Fruit fly (Drosophila melanogaster) whole organism, embryonic: ENCODE measurements around the gene CG44090.

Experiments used
- Asciz ChIP-seq: fragments of 200-800 bp; sonication (Bioruptor generic); optimal IDR thresholded peaks from 2 replicates; lab custom pipeline; 2017; ENCODE audit warnings: missing biosample characterization, mild to moderate bottlenecking, missing genetic modification characterization, missing genetic modification reagents
- Blimp-1 ChIP-seq: fragments of 200-800 bp; sonication (Bioruptor generic); optimal IDR thresholded peaks from 3 replicates; lab custom pipeline; 2018; ENCODE audit warnings: missing biosample characterization, missing genetic modification characterization, mild to moderate bottlenecking, moderate library complexity, missing genetic modification reagents
- CG10654 ChIP-seq: fragments of 200-800 bp; sonication (Bioruptor generic); optimal IDR thresholded peaks from 2 replicates; lab custom pipeline; 2016; ENCODE audit warnings: missing biosample characterization, missing genetic modification characterization
- CG12071 ChIP-seq: fragments of 200-800 bp; sonication (Bioruptor generic); optimal IDR thresholded peaks from 3 replicates; lab custom pipeline; 2018; ENCODE audit warnings: missing biosample characterization, mild to moderate bottlenecking, missing genetic modification characterization
- CG1233 ChIP-seq: fragments of 200-800 bp; sonication (Bioruptor generic); optimal IDR thresholded peaks from 4 replicates; lab custom pipeline; 2018; ENCODE audit warnings: missing biosample characterization, mild to moderate bottlenecking, missing genetic modification characterization
- CG14441 ChIP-seq: fragments of 200-800 bp; sonication (Bioruptor generic); IDR thresholded peaks from 2 replicates; pipeline ENCODE4 v1.3.6; 2022; ENCODE audit warnings: missing biosample characterization, missing genetic modification characterization
- CG14710 ChIP-seq: fragments of 200-800 bp; sonication (Bioruptor generic); optimal IDR thresholded peaks from 3 replicates; lab custom pipeline; 2019; ENCODE audit warnings: missing biosample characterization, mild to moderate bottlenecking, missing genetic modification characterization, moderate library complexity
- CG15696 ChIP-seq: fragments of 200-800 bp; sonication (Bioruptor generic); optimal IDR thresholded peaks from 2 replicates; lab custom pipeline; 2019; ENCODE audit warnings: missing biosample characterization, mild to moderate bottlenecking, missing genetic modification characterization, moderate library complexity
- CG1603 ChIP-seq: fragments of 200-800 bp; sonication (Bioruptor generic); optimal IDR thresholded peaks from 2 replicates; lab custom pipeline; 2019; ENCODE audit warnings: missing biosample characterization, mild to moderate bottlenecking, missing genetic modification characterization, moderate library complexity
- CG1792 ChIP-seq: fragments of 200-800 bp; sonication (Bioruptor generic); optimal IDR thresholded peaks from 2 replicates; lab custom pipeline; 2016; ENCODE audit warnings: missing biosample characterization, missing genetic modification characterization
- CG18599 ChIP-seq: fragments of 200-800 bp; sonication (Bioruptor generic); optimal IDR thresholded peaks from 3 replicates; lab custom pipeline; 2017; ENCODE audit warnings: missing biosample characterization, missing genetic modification characterization, mild to moderate bottlenecking, moderate library complexity, missing genetic modification reagents
- CG18764 ChIP-seq: fragments of 200-800 bp; sonication (Bioruptor generic); optimal IDR thresholded peaks from 3 replicates; lab custom pipeline; 2016; ENCODE audit warnings: missing biosample characterization, missing genetic modification characterization
- CG2678 ChIP-seq: fragments of 200-800 bp; sonication (Bioruptor generic); optimal IDR thresholded peaks from 3 replicates; lab custom pipeline; 2019; ENCODE audit warnings: missing biosample characterization, mild to moderate bottlenecking, missing genetic modification characterization, moderate library complexity
- CG30403 ChIP-seq: fragments of 200-800 bp; sonication (Bioruptor generic); optimal IDR thresholded peaks from 3 replicates; lab custom pipeline; 2016; ENCODE audit warnings: missing biosample characterization, missing genetic modification characterization
- CG3065 ChIP-seq: fragments of 200-800 bp; sonication (Bioruptor generic); optimal IDR thresholded peaks from 2 replicates; lab custom pipeline; 2016; ENCODE audit warnings: missing biosample characterization, missing genetic modification characterization
- CG32532 ChIP-seq: fragments of 200-800 bp; sonication (Bioruptor generic); IDR thresholded peaks from 2 replicates; pipeline ENCODE4 v1.3.6; 2022; ENCODE audit warnings: missing biosample characterization, missing genetic modification characterization
- CG4424 ChIP-seq: fragments of 200-800 bp; sonication (Bioruptor generic); optimal IDR thresholded peaks from 3 replicates; lab custom pipeline; 2016; ENCODE audit warnings: missing biosample characterization, missing genetic modification characterization
- CG4820 ChIP-seq: fragments of 200-800 bp; sonication (Bioruptor generic); optimal IDR thresholded peaks from 3 replicates; lab custom pipeline; 2016; ENCODE audit warnings: missing biosample characterization, missing genetic modification characterization
- CG5245 ChIP-seq: fragments of 200-800 bp; sonication (Bioruptor generic); optimal IDR thresholded peaks from 3 replicates; lab custom pipeline; 2016; ENCODE audit warnings: missing biosample characterization, missing genetic modification characterization
- CG6175 ChIP-seq: fragments of 200-800 bp; sonication (Bioruptor generic); IDR thresholded peaks from 3 replicates; pipeline ENCODE4 v1.3.6; 2022; ENCODE audit warnings: missing biosample characterization, missing genetic modification characterization
- CG7556 ChIP-seq: fragments of 200-800 bp; sonication (Bioruptor generic); optimal IDR thresholded peaks from 2 replicates; lab custom pipeline; 2017; ENCODE audit warnings: missing biosample characterization, mild to moderate bottlenecking, missing genetic modification characterization
- CG8388 ChIP-seq: fragments of 200-800 bp; sonication (Bioruptor generic); optimal IDR thresholded peaks from 2 replicates; lab custom pipeline; 2019; ENCODE audit warnings: missing biosample characterization, mild to moderate bottlenecking, missing genetic modification characterization, moderate library complexity
- CG8944 ChIP-seq: fragments of 200-800 bp; sonication (Bioruptor generic); optimal IDR thresholded peaks from 3 replicates; lab custom pipeline; 2016; ENCODE audit warnings: missing biosample characterization, missing genetic modification characterization
- E2f1 ChIP-seq: fragments of 200-800 bp; sonication (Bioruptor generic); IDR thresholded peaks from 2 replicates; pipeline ENCODE4 v1.3.6; 2022; ENCODE audit warnings: missing biosample characterization, missing genetic modification characterization
- Eip74EF ChIP-seq, 2 experiments: fragments of 200-800 bp in 1 of 2; fragments of >200 bp in 1 of 2; sonication (Bioruptor generic) in 1 of 2; optimal IDR thresholded peaks; 2 replicates each; lab custom pipeline; 2017 to 2019; ENCODE audit warnings: missing biosample characterization in 2 of 2, missing genetic modification characterization in 2 of 2, mild to moderate bottlenecking in 1 of 2, moderate library complexity in 1 of 2
- Ets65A ChIP-seq: fragments of 200-800 bp; sonication (Bioruptor generic); peaks from one replicate; lab custom pipeline; 2016; ENCODE audit warnings: missing biosample characterization, missing genetic modification characterization
- Fer3 ChIP-seq: fragments of 200-800 bp; sonication (Bioruptor generic); optimal IDR thresholded peaks from 2 replicates; lab custom pipeline; 2018; ENCODE audit warnings: missing biosample characterization, mild to moderate bottlenecking, missing genetic modification characterization, moderate library complexity
- Hr51 ChIP-seq, 2 experiments: fragments of 200-800 bp; sonication (Bioruptor generic); optimal IDR thresholded peaks; 2 replicates in 1 of 2; 3 replicates in 1 of 2; lab custom pipeline; 2016 to 2018; ENCODE audit warnings: missing biosample characterization in 2 of 2, missing genetic modification characterization in 2 of 2, mild to moderate bottlenecking in 1 of 2, moderate library complexity in 1 of 2
- MBD-R2 ChIP-seq: fragments of 200-800 bp; sonication (Bioruptor generic); IDR thresholded peaks from 2 replicates; pipeline ENCODE4 v1.3.6; 2022; ENCODE audit warnings: missing biosample characterization, missing genetic modification characterization
- Max ChIP-seq: fragments of 200-800 bp; sonication (Bioruptor generic); optimal IDR thresholded peaks from 2 replicates; lab custom pipeline; 2016; ENCODE audit warnings: missing biosample characterization, mild to moderate bottlenecking, missing genetic modification characterization
- Oaz ChIP-seq: fragments of 200-800 bp; sonication (Bioruptor generic); IDR thresholded peaks from 2 replicates; pipeline ENCODE4 v1.3.6; 2022; ENCODE audit warnings: missing biosample characterization, missing genetic modification characterization
- Pdp1 ChIP-seq, 2 experiments: fragments of 200-800 bp; sonication (Bioruptor generic); optimal IDR thresholded peaks; 3 replicates each; lab custom pipeline; 2016; ENCODE audit warnings: missing biosample characterization in 2 of 2, missing genetic modification characterization in 2 of 2, mild to moderate bottlenecking in 1 of 2, moderate library complexity in 1 of 2
- Ptx1 ChIP-seq: fragments of 200-800 bp; sonication (Bioruptor generic); IDR thresholded peaks from 2 replicates; pipeline ENCODE4 v1.3.6; 2022; ENCODE audit warnings: missing biosample characterization, missing genetic modification characterization
- ara ChIP-seq: fragments of 200-800 bp; sonication (Bioruptor generic); IDR thresholded peaks from 2 replicates; pipeline ENCODE4 v1.3.6; 2022; ENCODE audit warnings: missing biosample characterization, missing genetic modification characterization
- bab2 ChIP-seq: fragments of 200-800 bp; sonication (Bioruptor generic); optimal IDR thresholded peaks from 2 replicates; lab custom pipeline; 2016; ENCODE audit warnings: missing biosample characterization, missing genetic modification characterization
- cad ChIP-seq: fragments of >200 bp; optimal IDR thresholded peaks from 2 replicates; lab custom pipeline; 2017; ENCODE audit warnings: missing biosample characterization, missing genetic modification characterization
- ci ChIP-seq: fragments of 200-800 bp; sonication (Bioruptor generic); IDR thresholded peaks from 3 replicates; pipeline ENCODE4 v1.3.6; 2022; ENCODE audit warnings: missing biosample characterization, missing genetic modification characterization
- croc ChIP-seq: fragments of 200-800 bp; sonication (Bioruptor generic); conservative IDR thresholded peaks from 3 replicates; pipeline ENCODE4 v1.3.6; 2022; ENCODE audit warnings: missing biosample characterization, missing genetic modification characterization
- da ChIP-seq: fragments of 200-800 bp; sonication (Bioruptor generic); optimal IDR thresholded peaks from 2 replicates; lab custom pipeline; 2016; ENCODE audit warnings: missing biosample characterization, missing genetic modification characterization
- dmrt11E ChIP-seq: fragments of 200-800 bp; sonication (Bioruptor generic); optimal IDR thresholded peaks from 3 replicates; lab custom pipeline; 2018; ENCODE audit warnings: missing biosample characterization, mild to moderate bottlenecking, missing genetic modification characterization, moderate library complexity
- en ChIP-seq: fragments of 200-800 bp; sonication (Bioruptor generic); optimal IDR thresholded peaks from 2 replicates; lab custom pipeline; 2016; ENCODE audit warnings: missing biosample characterization, missing genetic modification characterization
- jumu ChIP-seq: fragments of 200-800 bp; sonication (Bioruptor generic); optimal IDR thresholded peaks from 3 replicates; lab custom pipeline; 2016; ENCODE audit warnings: missing biosample characterization, missing genetic modification characterization
- kah ChIP-seq: fragments of 200-800 bp; sonication (Bioruptor generic); optimal IDR thresholded peaks from 2 replicates; lab custom pipeline; 2018; ENCODE audit warnings: missing biosample characterization, mild to moderate bottlenecking, missing genetic modification characterization
- mam ChIP-seq: fragments of 200-800 bp; sonication (Bioruptor generic); optimal IDR thresholded peaks from 3 replicates; lab custom pipeline; 2016; ENCODE audit warnings: missing biosample characterization, missing genetic modification characterization
- mirr ChIP-seq: fragments of 200-800 bp; sonication (Bioruptor generic); optimal IDR thresholded peaks from 3 replicates; lab custom pipeline; 2018; ENCODE audit warnings: missing biosample characterization, mild to moderate bottlenecking, missing genetic modification characterization
- nau ChIP-seq: fragments of 200-800 bp; sonication (Bioruptor generic); optimal IDR thresholded peaks from 3 replicates; lab custom pipeline; 2017; ENCODE audit warnings: missing biosample characterization, mild to moderate bottlenecking, missing genetic modification characterization, missing genetic modification reagents
- ssp ChIP-seq: fragments of 200-800 bp; sonication (Bioruptor generic); IDR thresholded peaks from 2 replicates; pipeline ENCODE4 v1.3.6; 2022; ENCODE audit warnings: missing biosample characterization, missing genetic modification characterization
- tap ChIP-seq: fragments of 200-800 bp; optimal IDR thresholded peaks from 3 replicates; lab custom pipeline; 2019; ENCODE audit warnings: missing biosample characterization, mild to moderate bottlenecking, missing genetic modification characterization, moderate library complexity
- trem ChIP-seq: fragments of 200-800 bp; optimal IDR thresholded peaks from 3 replicates; lab custom pipeline; 2019; ENCODE audit warnings: missing biosample characterization, mild to moderate bottlenecking, missing genetic modification characterization, moderate library complexity
- zen ChIP-seq: fragments of 200-800 bp; sonication (Bioruptor generic); optimal IDR thresholded peaks from 3 replicates; lab custom pipeline; 2018; ENCODE audit warnings: missing biosample characterization, mild to moderate bottlenecking, missing genetic modification characterization, moderate library complexity

The CG44090 gene

dm6 chr3R:17400675-17401118 lies 33.5 kb downstream of the CG44090 start (continued):
- TF ChIP-seq zen (tag; lab: Kevin White, UChicago) (peak; percentile 51), CG4424 (peak; percentile 56), mam (GFP tag; lab: Kevin White, UChicago) (no peak), dmrt11E (tag; lab: Kevin White, UChicago) (peak; percentile 5), CG14441 (peak; percentile 38; the same call in 1 of the 2 replicates), ssp (no peak), croc (GFP tag; lab: Robert Waterston, UW) (0 out of 3 replicates have a peak, but pooled peaks have one; percentile 24), CG4820 (GFP tag; lab: Kevin White, UChicago) (peak; percentile 51), mirr (no peak), Pdp1 (GFP tag; optimal IDR thresholded peaks at IDR 0.05; lab: Kevin White, UChicago) (peak in 1 of 2 experiments; percentile 24), tap (tag; lab: Kevin White, UChicago) (peak; percentile 17), ara (GFP tag; lab: Robert Waterston, UW) (peak; percentile 50; the same call in 1 of the 2 replicates), CG8944 (GFP tag; lab: Kevin White, UChicago) (peak; percentile 30), Fer3 (tag; lab: Kevin White, UChicago) (peak; percentile 58), en (GFP tag; lab: Kevin White, UChicago) (peak; percentile 26), CG7556 (GFP tag; lab: Kevin White, UChicago) (peak; percentile 0), Eip74EF (GFP tag; optimal IDR thresholded peaks at IDR 0.05; lab: Kevin White, UChicago) (peak in 1 of 2 experiments; percentile 81), CG10654 (peak; percentile 48), Hr51 (GFP tag; optimal IDR thresholded peaks at IDR 0.05; lab: Kevin White, UChicago) (peak in 1 of 2 experiments; percentile 22), Blimp-1 (GFP tag; lab: Kevin White, UChicago) (peak; percentile 69), CG8388 (GFP tag; lab: Kevin White, UChicago) (peak; percentile 40), Asciz (GFP tag; lab: Kevin White, UChicago) (peak; percentile 38), Max (peak; percentile 17), kah (GFP tag; lab: Kevin White, UChicago) (peak; percentile 13), E2f1 (GFP tag; lab: Robert Waterston, UW) (peak; percentile 48; the same call in 1 of the 2 replicates), nau (GFP tag; lab: Kevin White, UChicago) (peak; percentile 56), CG1233 (GFP tag; lab: Kevin White, UChicago) (peak; percentile 59), CG1603 (tag; lab: Kevin White, UChicago) (peak; percentile 32), cad (no peak), CG18599 (GFP tag; lab: Kevin White, UChicago) (peak; percentile 60), CG6175 (GFP tag; lab: Robert Waterston, UW) (no peak), CG14710 (tag; lab: Kevin White, UChicago) (peak; percentile 53), CG30403 (GFP tag; lab: Kevin White, UChicago) (peak; percentile 28), ci (GFP tag; lab: Robert Waterston, UW) (no peak), CG2678 (tag; lab: Kevin White, UChicago) (peak; percentile 49), Ets65A (GFP tag; lab: Kevin White, UChicago) (peak; percentile 92), CG1792 (GFP tag; lab: Kevin White, UChicago) (peak; percentile 27), Oaz (no peak), MBD-R2 (GFP tag; lab: Robert Waterston, UW) (no peak), Ptx1 (GFP tag; lab: Robert Waterston, UW) (peak; percentile 43; the same call in 1 of the 2 replicates), CG15696 (tag; lab: Kevin White, UChicago) (peak; percentile 74), CG18764 (peak; percentile 41), CG12071 (GFP tag; lab: Kevin White, UChicago) (peak; percentile 50), CG5245 (peak; percentile 36), trem (tag; lab: Kevin White, UChicago) (peak; percentile 30), jumu (GFP tag; lab: Kevin White, UChicago) (peak; percentile 2), CG32532 (GFP tag; lab: Robert Waterston, UW) (peak; percentile 38; the same call in 1 of the 2 replicates), CG3065 (GFP tag; lab: Kevin White, UChicago) (no peak), da (GFP tag; lab: Kevin White, UChicago) (no peak), bab2 (GFP tag; lab: Kevin White, UChicago) (peak; percentile 58)
